Fruit fly (Drosophila melanogaster): ENCODE data around the gene Bre1.

Gene Bre1

dm6 chr3L:5809201-5809584 lies 15.2 kb upstream of the Bre1 start (continued):
- TF ChIP-seq Oli (tag; optimal IDR thresholded peaks at IDR 0.05): peak; percentile 42
- peak; percentile 29 for TF ChIP-seq CG12391 (tag; optimal IDR thresholded peaks at IDR 0.05)
- peak; percentile 18; the same call in 1 of the 3 replicates for TF ChIP-seq tgo (GFP tag; IDR thresholded peaks at IDR 0.05)
- TF ChIP-seq Sox100B (GFP tag; optimal IDR thresholded peaks at IDR 0.05): peak; percentile 55
- peak; percentile 57 for TF ChIP-seq nmo (GFP tag; optimal IDR thresholded peaks at IDR 0.05)
- TF ChIP-seq CG17361 (GFP tag; IDR thresholded peaks at IDR 0.05): peak; percentile 79; the same call in 2 of the 3 replicates
- peak; percentile 24 for TF ChIP-seq CG9437 (GFP tag; optimal IDR thresholded peaks at IDR 0.05)
- peak; percentile 38 for TF ChIP-seq CG10979 (tag; optimal IDR thresholded peaks at IDR 0.05)
- TF ChIP-seq CG8924 (tag; optimal IDR thresholded peaks at IDR 0.05): peak; percentile 4
- TF ChIP-seq sens (GFP tag): peak; percentile 57
- TF ChIP-seq CG6854 (GFP tag; optimal IDR thresholded peaks at IDR 0.05): peak; percentile 25
- TF ChIP-seq CG10209 (GFP tag; optimal IDR thresholded peaks at IDR 0.05): peak; percentile 4
- peak; percentile 35 for TF ChIP-seq dmrt11E (tag; optimal IDR thresholded peaks at IDR 0.05)
- TF ChIP-seq CG13424 (tag; optimal IDR thresholded peaks at IDR 0.05): peak; percentile 24
- 0 out of 2 replicates have a peak, but pooled peaks have one; percentile 25 for TF ChIP-seq CG11696 (GFP tag; IDR thresholded peaks at IDR 0.05)
- TF ChIP-seq CG1603 (tag; optimal IDR thresholded peaks at IDR 0.05): peak; percentile 16
- no peak for TF ChIP-seq CG32772 (GFP tag; IDR thresholded peaks at IDR 0.05)
- no peak for TF ChIP-seq dysf (GFP tag; IDR thresholded peaks at IDR 0.05)
- peak; percentile 33 for TF ChIP-seq dmrt99B (tag; optimal IDR thresholded peaks at IDR 0.05)
- peak; percentile 49 for TF ChIP-seq CG6689 (GFP tag; IDR thresholded peaks at IDR 0.05)
- TF ChIP-seq CG1233 (GFP tag; optimal IDR thresholded peaks at IDR 0.05): peak; percentile 44
- peak; percentile 53 for TF ChIP-seq CG7556 (GFP tag; optimal IDR thresholded peaks at IDR 0.05)
- peak; percentile 30 for TF ChIP-seq CG15269 (tag; optimal IDR thresholded peaks at IDR 0.05)
- peak; percentile 7 for TF ChIP-seq CG18619 (GFP tag; optimal IDR thresholded peaks at IDR 0.05)
- TF ChIP-seq bcd (GFP tag; optimal IDR thresholded peaks at IDR 0.05): peak; percentile 17
- TF ChIP-seq Camta (GFP tag; optimal IDR thresholded peaks at IDR 0.05): no peak
- peak; percentile 45 for TF ChIP-seq Sox102F (GFP tag; optimal IDR thresholded peaks at IDR 0.05)
- TF ChIP-seq CG2712 (tag; optimal IDR thresholded peaks at IDR 0.05): peak; percentile 49
- TF ChIP-seq D (optimal IDR thresholded peaks at IDR 0.05): no peak
- TF ChIP-seq D (GFP tag; optimal IDR thresholded peaks at IDR 0.05): peak; percentile 36
- TF ChIP-seq org-1 (GFP tag; optimal IDR thresholded peaks at IDR 0.05): peak; percentile 16
- TF ChIP-seq CG14710 (tag; optimal IDR thresholded peaks at IDR 0.05): peak; percentile 38
- no peak for TF ChIP-seq CG12942 (GFP tag; optimal IDR thresholded peaks at IDR 0.05)
- peak; percentile 25 for TF ChIP-seq CG11723 (GFP tag; optimal IDR thresholded peaks at IDR 0.05)
- TF ChIP-seq gfzf (GFP tag; optimal IDR thresholded peaks at IDR 0.05): no peak
- peak; percentile 71 for TF ChIP-seq CG2678 (tag; optimal IDR thresholded peaks at IDR 0.05)
- TF ChIP-seq lmd (GFP tag; IDR thresholded peaks at IDR 0.05): 0 out of 2 replicates have a peak, but pooled peaks have one; percentile 11
- TF ChIP-seq gem (tag; optimal IDR thresholded peaks at IDR 0.05): peak; percentile 71
- TF ChIP-seq Eip74EF (GFP tag; optimal IDR thresholded peaks at IDR 0.05): peak in 1 of 2 experiments; percentile 27
- TF ChIP-seq lola (GFP tag; optimal IDR thresholded peaks at IDR 0.05): peak in 1 of 3 experiments; percentile 48
- peak; percentile 64 for TF ChIP-seq CG11504 (tag; optimal IDR thresholded peaks at IDR 0.05)
- TF ChIP-seq CG9932 (GFP tag; IDR thresholded peaks at IDR 0.05): 0 out of 2 replicates have a peak, but pooled peaks have one; percentile 12
- TF ChIP-seq NFAT (GFP tag; IDR thresholded peaks at IDR 0.05): no peak
- peak; percentile 74 for TF ChIP-seq CG18262 (tag; optimal IDR thresholded peaks at IDR 0.05)
- peak; percentile 24 for TF ChIP-seq Ssrp (tag; optimal IDR thresholded peaks at IDR 0.05)
- TF ChIP-seq phol (tag; optimal IDR thresholded peaks at IDR 0.05): peak; percentile 36
- peak; percentile 12 for TF ChIP-seq bab2 (GFP tag; optimal IDR thresholded peaks at IDR 0.05)
- no peak for TF ChIP-seq Six4 (GFP tag; optimal IDR thresholded peaks at IDR 0.05)
- TF ChIP-seq CG2875 (GFP tag; optimal IDR thresholded peaks at IDR 0.05): peak; percentile 0
- TF ChIP-seq pb (GFP tag; optimal IDR thresholded peaks at IDR 0.05): no peak

Measured in whole organism, embryonic.